Fruit fly (Drosophila melanogaster) whole organism, adult: Measurements from ENCODE around the gene Cyp305a1.
A peak's percentile ranks its signal among the peaks of the same experiment; 100 is the strongest.

Source experiments
- CG11617 ChIP-seq: fragments of 200-800 bp; sonication (Bioruptor generic); optimal IDR thresholded peaks from 2 replicates; lab custom pipeline; 2017; ENCODE audit warnings: mild to moderate bottlenecking, missing biosample characterization, missing genetic modification reagents, missing genetic modification characterization
- CG12768 ChIP-seq: fragments of 200-800 bp; sonication (Bioruptor generic); optimal IDR thresholded peaks from 2 replicates; lab custom pipeline; 2017; ENCODE audit warnings: missing biosample characterization, missing genetic modification characterization, mild to moderate bottlenecking, moderate library complexity, missing genetic modification reagents
- CG14711 ChIP-seq: fragments of 200-800 bp; sonication (Bioruptor generic); optimal IDR thresholded peaks from 2 replicates; lab custom pipeline; 2018; ENCODE audit warnings: missing biosample characterization, mild to moderate bottlenecking, missing genetic modification characterization, moderate library complexity
- CG1620 ChIP-seq: fragments of 200-800 bp; sonication (Bioruptor generic); optimal IDR thresholded peaks from 2 replicates; lab custom pipeline; 2016; ENCODE audit warnings: missing biosample characterization, missing genetic modification characterization
- CG33017 ChIP-seq: fragments of 200-800 bp; sonication (Bioruptor generic); optimal IDR thresholded peaks from 2 replicates; lab custom pipeline; 2018; ENCODE audit warnings: missing biosample characterization, mild to moderate bottlenecking, missing genetic modification characterization, moderate library complexity
- CG5204 ChIP-seq: fragments of 200-800 bp; sonication (Bioruptor generic); optimal IDR thresholded peaks from 2 replicates; lab custom pipeline; 2016; ENCODE audit warnings: missing biosample characterization, missing genetic modification characterization
- CG7045 ChIP-seq: fragments of 200-800 bp; sonication (Bioruptor generic); optimal IDR thresholded peaks from 2 replicates; lab custom pipeline; 2017; ENCODE audit warnings: missing biosample characterization, mild to moderate bottlenecking, missing genetic modification characterization
- CG7101 ChIP-seq: fragments of 200-800 bp; sonication (Bioruptor generic); optimal IDR thresholded peaks from 2 replicates; lab custom pipeline; 2018; ENCODE audit warnings: missing biosample characterization, mild to moderate bottlenecking, missing genetic modification characterization, moderate library complexity
- Clk ChIP-seq: fragments of 200-800 bp; sonication (Bioruptor generic); optimal IDR thresholded peaks from 2 replicates; lab custom pipeline; 2017; ENCODE audit warnings: missing biosample characterization, missing genetic modification characterization
- Crg-1 ChIP-seq: fragments of 200-800 bp; sonication (Bioruptor generic); optimal IDR thresholded peaks from 2 replicates; lab custom pipeline; 2016; ENCODE audit warnings: missing biosample characterization, missing genetic modification characterization
- Hr96 ChIP-seq: fragments of 200-800 bp; sonication (Bioruptor generic); optimal IDR thresholded peaks from 2 replicates; lab custom pipeline; 2016; ENCODE audit warnings: missing biosample characterization, missing genetic modification characterization
- Mnt ChIP-seq: fragments of 200-800 bp; sonication (Bioruptor generic); optimal IDR thresholded peaks from 2 replicates; lab custom pipeline; 2016; ENCODE audit warnings: missing biosample characterization, mild to moderate bottlenecking, missing genetic modification characterization
- bab1 ChIP-seq: fragments of 200-800 bp; sonication (Bioruptor generic); optimal IDR thresholded peaks from 3 replicates; lab custom pipeline; 2019; ENCODE audit warnings: missing biosample characterization, mild to moderate bottlenecking, missing genetic modification characterization, moderate library complexity
- cic ChIP-seq: fragments of 200-800 bp; sonication (Bioruptor generic); optimal IDR thresholded peaks from 2 replicates; lab custom pipeline; 2017; ENCODE audit warnings: missing biosample characterization, mild to moderate bottlenecking, missing genetic modification characterization, moderate library complexity
- cnc ChIP-seq, 2 experiments: fragments of >200 bp; optimal IDR thresholded peaks; 2 replicates each; lab custom pipeline; 2017
- kay ChIP-seq: fragments of 200-800 bp; sonication (Bioruptor generic); peaks from one replicate; lab custom pipeline; 2016; ENCODE audit warnings: missing biosample characterization, missing genetic modification characterization, borderline replicate concordance
- ovo ChIP-seq: fragments of 200-800 bp; sonication (Bioruptor generic); optimal IDR thresholded peaks from 2 replicates; lab custom pipeline; 2016; ENCODE audit warnings: missing biosample characterization, missing genetic modification characterization
- pad ChIP-seq: fragments of 200-800 bp; sonication (Bioruptor generic); optimal IDR thresholded peaks from 3 replicates; lab custom pipeline; 2017; ENCODE audit warnings: missing biosample characterization, missing genetic modification characterization, mild to moderate bottlenecking, moderate library complexity, missing genetic modification reagents
- tj ChIP-seq: fragments of 200-800 bp; sonication (Bioruptor generic); optimal IDR thresholded peaks from 3 replicates; lab custom pipeline; 2017; ENCODE audit warnings: missing biosample characterization, mild to moderate bottlenecking, missing genetic modification characterization, moderate library complexity
- toe ChIP-seq: fragments of 200-800 bp; sonication (Bioruptor generic); optimal IDR thresholded peaks from 2 replicates; lab custom pipeline; 2016; ENCODE audit warnings: missing biosample characterization, missing genetic modification characterization

Cyp305a1 gene

dm6 chr3L:19845047-19845906 lies 32.1 kb upstream of the Cyp305a1 start, which contains the start of gene Papss:
Papss (plus strand) TSS chr3L:19845293.
- TF ChIP-seq Clk (GFP tag; lab: Kevin White, UChicago) (no peak), CG7045 (GFP tag; lab: Kevin White, UChicago) (no peak), kay (no peak), cnc (optimal IDR thresholded peaks at IDR 0.05; lab: Kevin White, UChicago) (no peak), toe (GFP tag; lab: Kevin White, UChicago) (no peak), Mnt (GFP tag; lab: Kevin White, UChicago) (peak; percentile 53), ovo (GFP tag; lab: Kevin White, UChicago) (no peak), bab1 (GFP tag; lab: Kevin White, UChicago) (peak; percentile 66), CG14711 (tag; lab: Kevin White, UChicago) (peak; percentile 37), Crg-1 (GFP tag; lab: Kevin White, UChicago) (no peak), pad (no peak), CG11617 (GFP tag; lab: Kevin White, UChicago) (peak; percentile 26), CG12768 (GFP tag; lab: Kevin White, UChicago) (no peak), CG1620 (GFP tag; lab: Kevin White, UChicago) (no peak), CG33017 (peak; percentile 19), CG5204 (no peak), cic (GFP tag; lab: Kevin White, UChicago) (no peak), tj (GFP tag; lab: Kevin White, UChicago) (no peak), CG7101 (tag; lab: Kevin White, UChicago) (peak; percentile 32), Hr96 (GFP tag; lab: Kevin White, UChicago) (no peak)

- TF ChIP-seq cnc (optimal IDR thresholded peaks at IDR 0.05; lab: Kevin White, UChicago) (no peak), CG7101 (tag; lab: Kevin White, UChicago) (no peak)
These were observed 31.4 kb upstream of the Cyp305a1 start for dm6 chr3L:19844507-19844906.

dm6 chr3L:19836375-19836937 lies 23.3 kb upstream of the Cyp305a1 start, which contains the start of gene kto:
kto (plus strand) TSS chr3L:19836614.
- TF ChIP-seq bab1 (GFP tag; lab: Kevin White, UChicago) (peak; percentile 35), cic (GFP tag; lab: Kevin White, UChicago) (peak; percentile 3), CG7045 (GFP tag; lab: Kevin White, UChicago) (no peak)

dm6 chr3L:19834143-19834794 lies 21.1 kb upstream of the Cyp305a1 start, which contains the start of the genes trc and CG32221:
trc (minus strand) TSS chr3L:19834304.
CG32221 (plus strand) TSS chr3L:19834670.
- TF ChIP-seq Mnt (GFP tag; lab: Kevin White, UChicago) = peak; percentile 63
- no peak for TF ChIP-seq cic (GFP tag; lab: Kevin White, UChicago)
- peak; percentile 34 for TF ChIP-seq CG11617 (GFP tag; lab: Kevin White, UChicago)
- TF ChIP-seq cnc (optimal IDR thresholded peaks at IDR 0.05; lab: Kevin White, UChicago) = no peak
- TF ChIP-seq CG7045 (GFP tag; lab: Kevin White, UChicago) = no peak
- peak; percentile 53 for TF ChIP-seq ovo (GFP tag; lab: Kevin White, UChicago)
- peak; percentile 75 for TF ChIP-seq CG7101 (tag; lab: Kevin White, UChicago)
- TF ChIP-seq pad = peak; percentile 59
- TF ChIP-seq Clk (GFP tag; lab: Kevin White, UChicago) = no peak
- no peak for TF ChIP-seq CG12768 (GFP tag; lab: Kevin White, UChicago)
- TF ChIP-seq CG1620 (GFP tag; lab: Kevin White, UChicago) = peak; percentile 61
- TF ChIP-seq toe (GFP tag; lab: Kevin White, UChicago) = no peak
- peak; percentile 41 for TF ChIP-seq CG14711 (tag; lab: Kevin White, UChicago)
- TF ChIP-seq kay = no peak
- peak; percentile 66 for TF ChIP-seq bab1 (GFP tag; lab: Kevin White, UChicago)
- TF ChIP-seq tj (GFP tag; lab: Kevin White, UChicago) = peak; percentile 21
- TF ChIP-seq Crg-1 (GFP tag; lab: Kevin White, UChicago) = no peak
- no peak for TF ChIP-seq CG5204
- TF ChIP-seq CG33017 = peak; percentile 38
- no peak for TF ChIP-seq Hr96 (GFP tag; lab: Kevin White, UChicago)

- no peak for TF ChIP-seq CG11617 (GFP tag; lab: Kevin White, UChicago)
- TF ChIP-seq bab1 (GFP tag; lab: Kevin White, UChicago) = peak; percentile 10
- peak; percentile 17 for TF ChIP-seq CG12768 (GFP tag; lab: Kevin White, UChicago)
These were observed 20.1 kb upstream of the Cyp305a1 start for dm6 chr3L:19833227-19833626.

dm6 chr3L:19818701-19819100 lies 5.6 kb upstream of the Cyp305a1 start:
- TF ChIP-seq pad = no peak
- TF ChIP-seq CG12768 (GFP tag; lab: Kevin White, UChicago) = no peak
- no peak for TF ChIP-seq cnc (optimal IDR thresholded peaks at IDR 0.05; lab: Kevin White, UChicago)
- TF ChIP-seq Crg-1 (GFP tag; lab: Kevin White, UChicago) = no peak
- TF ChIP-seq CG11617 (GFP tag; lab: Kevin White, UChicago) = no peak
- no peak for TF ChIP-seq tj (GFP tag; lab: Kevin White, UChicago)
- TF ChIP-seq Clk (GFP tag; lab: Kevin White, UChicago) = no peak
- no peak for TF ChIP-seq ovo (GFP tag; lab: Kevin White, UChicago)
